Worm (Caenorhabditis elegans) whole organism, midembryonic: Measurements from ENCODE around the gene F22F4.4.

Experiments used
- cog-1 ChIP-seq: sonication (generic microtip); optimal IDR thresholded peaks from 2 replicates; lab custom pipeline; 2016; ENCODE audit warnings: missing genetic modification characterization, missing compliant biosample characterization
- med-1 ChIP-seq: sonication (generic microtip); optimal IDR thresholded peaks from 2 replicates; lab custom pipeline; 2017; ENCODE audit warnings: missing genetic modification characterization, mild to moderate bottlenecking, missing compliant biosample characterization, antibody characterized with exemption, missing genetic modification reagents; ENCODE audit not compliant: insufficient read depth
- tab-1 ChIP-seq: fragments of 200-800 bp; sonication (Bioruptor generic); IDR thresholded peaks from 2 replicates; pipeline ENCODE4 v1.3.6; 2022; ENCODE audit warnings: missing genetic modification characterization, missing compliant biosample characterization
- ztf-23 ChIP-seq: fragments of 200-800 bp; sonication (Bioruptor generic); IDR thresholded peaks from 2 replicates; pipeline ENCODE4 v1.3.6; 2022; ENCODE audit warnings: missing genetic modification reagents, missing genetic modification characterization, missing compliant biosample characterization

DNA sequence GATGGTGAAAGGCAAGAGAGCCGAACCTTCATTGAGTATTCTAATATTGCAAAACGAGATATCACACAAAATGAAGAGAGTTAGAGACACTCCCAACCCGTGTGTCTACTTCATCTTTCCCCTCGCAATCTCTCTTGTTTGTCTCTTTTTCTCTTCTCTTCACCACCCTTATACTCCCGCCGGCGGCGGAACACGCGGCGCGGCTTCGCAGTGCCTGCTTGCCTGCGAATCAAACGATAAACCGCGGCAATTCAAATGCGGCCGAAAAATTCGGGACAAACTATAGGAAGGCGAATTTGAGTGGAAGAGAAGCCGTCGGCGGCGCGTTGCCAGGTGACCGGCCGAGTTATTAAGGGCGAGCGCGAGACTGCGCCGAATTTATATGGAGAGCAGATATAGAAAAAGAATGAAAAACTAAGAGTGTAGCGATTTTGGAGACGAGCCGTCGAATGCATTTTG, 16.7 kb downstream of the F22F4.4 start, which contains the start of gene klp-13:
- TF ChIP-seq tab-1 = no peak
- no peak for TF ChIP-seq med-1
- TF ChIP-seq ztf-23 (GFP tag; lab: Robert Waterston, UW) = peak; percentile 54; the same call in 1 of the 2 replicates
- peak; percentile 91 for TF ChIP-seq cog-1 (tag; lab: Kevin White, UChicago)
